Fruit fly (Drosophila melanogaster): Measurements from ENCODE around the gene CG13398.
A peak's percentile ranks its signal among the peaks of the same experiment; 100 is the strongest.

Gene CG13398

dm6 chr2L:8437176-8437575 lies 22.1 kb upstream of the CG13398 start, which contains the start of the genes D12 and Chrac-14 (continued):
- TF ChIP-seq CG9609 (GFP tag; optimal IDR thresholded peaks at IDR 0.05) = no peak
- TF ChIP-seq tgo (GFP tag; IDR thresholded peaks at IDR 0.05) = no peak
- no peak for TF ChIP-seq sc (optimal IDR thresholded peaks at IDR 0.05)
- TF ChIP-seq sc (GFP tag; optimal IDR thresholded peaks at IDR 0.05) = no peak
- TF ChIP-seq Dip2 (GFP tag; IDR thresholded peaks at IDR 0.05) = no peak
- TF ChIP-seq wek (GFP tag; optimal IDR thresholded peaks at IDR 0.05) = no peak
- peak; percentile 68 for TF ChIP-seq stwl (tag; optimal IDR thresholded peaks at IDR 0.05)
- peak; percentile 16 for TF ChIP-seq Bdp1 (GFP tag; optimal IDR thresholded peaks at IDR 0.05)
- TF ChIP-seq Hr78 (GFP tag; optimal IDR thresholded peaks at IDR 0.05) = no peak
- peak; percentile 50 for TF ChIP-seq Sin3A (optimal IDR thresholded peaks at IDR 0.05)
- TF ChIP-seq Stat92E (GFP tag; optimal IDR thresholded peaks at IDR 0.05) = no peak
- TF ChIP-seq BEAF-32 (GFP tag; optimal IDR thresholded peaks at IDR 0.05) = peak; percentile 26
- TF ChIP-seq B-H1 (GFP tag; IDR thresholded peaks at IDR 0.05) = no peak; the same call in 2 of the 3 replicates
- no peak for TF ChIP-seq Fer3 (tag; optimal IDR thresholded peaks at IDR 0.05)
- no peak for TF ChIP-seq CG7372 (GFP tag; IDR thresholded peaks at IDR 0.05)

dm6 chr2L:8433512-8433911 lies 18.5 kb upstream of the CG13398 start, which contains the start of gene grk:
Gene grk (minus strand): TSS chr2L:8433598.
- no peak for TF ChIP-seq lab (GFP tag; optimal IDR thresholded peaks at IDR 0.05)
- peak; percentile 55 to 60 for TF ChIP-seq Trl (optimal IDR thresholded peaks at IDR 0.05)
- no peak for TF ChIP-seq Trl (GFP tag; optimal IDR thresholded peaks at IDR 0.05)
- TF ChIP-seq NFAT (GFP tag; IDR thresholded peaks at IDR 0.05) = 0 out of 2 replicates have a peak, but pooled peaks have one; percentile 28
- no peak for TF ChIP-seq CG6689 (GFP tag; IDR thresholded peaks at IDR 0.05)
- TF ChIP-seq CG2199 (GFP tag; IDR thresholded peaks at IDR 0.05) = peak; percentile 78; the same call in 2 of the 3 replicates
- TF ChIP-seq nom (GFP tag; optimal IDR thresholded peaks at IDR 0.05) = peak; percentile 16
- no peak for TF ChIP-seq CTCF (GFP tag; optimal IDR thresholded peaks at IDR 0.05)
- TF ChIP-seq CG34224 (GFP tag; IDR thresholded peaks at IDR 0.05; ENCODE audit: partially characterized antibody) = peak; percentile 34; the same call in 1 of the 3 replicates
- TF ChIP-seq row (GFP tag; IDR thresholded peaks at IDR 0.05) = no peak
- no peak for TF ChIP-seq CG17359 (tag; optimal IDR thresholded peaks at IDR 0.05)
- TF ChIP-seq hbn (GFP tag; IDR thresholded peaks at IDR 0.05; ENCODE audit: partially characterized antibody) = no peak
- no peak for TF ChIP-seq yki (optimal IDR thresholded peaks at IDR 0.05)
- 0 out of 3 replicates have a peak, but pooled peaks have one; percentile 45 for TF ChIP-seq Opbp (GFP tag; IDR thresholded peaks at IDR 0.05; ENCODE audit: partially characterized antibody)
- TF ChIP-seq chinmo (GFP tag; IDR thresholded peaks at IDR 0.05; ENCODE audit: partially characterized antibody) = no peak
- TF ChIP-seq HmgZ (tag; optimal IDR thresholded peaks at IDR 0.05) = no peak
- peak; percentile 75 for TF ChIP-seq CG3163 (GFP tag; optimal IDR thresholded peaks at IDR 0.05)
- TF ChIP-seq sisA (GFP tag; IDR thresholded peaks at IDR 0.05) = no peak

- TF ChIP-seq CG18262 (tag; optimal IDR thresholded peaks at IDR 0.05) (no peak), so (GFP tag; IDR thresholded peaks at IDR 0.05) (0 out of 3 replicates have a peak, but pooled peaks have one; percentile 11), sisA (GFP tag; IDR thresholded peaks at IDR 0.05) (0 out of 2 replicates have a peak, but pooled peaks have one; percentile 19), CG4820 (GFP tag; optimal IDR thresholded peaks at IDR 0.05) (no peak), sob (GFP tag; IDR thresholded peaks at IDR 0.05) (0 out of 2 replicates have a peak, but pooled peaks have one; percentile 12), CG3726 (GFP tag; IDR thresholded peaks at IDR 0.05) (0 out of 3 replicates have a peak, but pooled peaks have one; percentile 25), Atf-2 (GFP tag; optimal IDR thresholded peaks at IDR 0.05) (no peak), ara (GFP tag; IDR thresholded peaks at IDR 0.05) (0 out of 2 replicates have a peak, but pooled peaks have one; percentile 15), Ets65A (GFP tag) (peak; percentile 91), tll (GFP tag; optimal IDR thresholded peaks at IDR 0.05) (no peak), ewg (GFP tag; optimal IDR thresholded peaks at IDR 0.05) (peak; percentile 16), wek (GFP tag; optimal IDR thresholded peaks at IDR 0.05) (no peak)
Observed at dm6 chr2L:8432130-8432529, 17.1 kb upstream of the CG13398 start.

Data from whole organism, embryonic.